Fruit fly (Drosophila melanogaster) whole organism, embryonic: Measurements from ENCODE around the gene CG16964.

ENCODE experiments used
- CG16863 ChIP-seq: fragments of 200-800 bp; sonication (Bioruptor generic); optimal IDR thresholded peaks from 3 replicates; lab custom pipeline; 2016; ENCODE audit warnings: missing biosample characterization, missing genetic modification characterization
- CG32532 ChIP-seq: fragments of 200-800 bp; sonication (Bioruptor generic); IDR thresholded peaks from 2 replicates; pipeline ENCODE4 v1.3.6; 2022; ENCODE audit warnings: missing biosample characterization, missing genetic modification characterization
- Taf1 ChIP-seq: fragments of 200-800 bp; sonication (Bioruptor generic); IDR thresholded peaks from 2 replicates; pipeline ENCODE4 v1.3.6; 2022; ENCODE audit warnings: missing biosample characterization, missing genetic modification characterization
- da ChIP-seq: fragments of 200-800 bp; sonication (Bioruptor generic); optimal IDR thresholded peaks from 2 replicates; lab custom pipeline; 2016; ENCODE audit warnings: missing biosample characterization, missing genetic modification characterization
- gcm ChIP-seq: fragments of 200-800 bp; sonication (Bioruptor generic); optimal IDR thresholded peaks from 2 replicates; lab custom pipeline; 2019; ENCODE audit warnings: missing biosample characterization, mild to moderate bottlenecking, missing genetic modification characterization, moderate library complexity
- z ChIP-seq: fragments of 200-800 bp; sonication (Bioruptor generic); IDR thresholded peaks from 3 replicates; pipeline ENCODE4 v1.3.6; 2022; ENCODE audit warnings: missing biosample characterization, missing genetic modification characterization

DNA sequence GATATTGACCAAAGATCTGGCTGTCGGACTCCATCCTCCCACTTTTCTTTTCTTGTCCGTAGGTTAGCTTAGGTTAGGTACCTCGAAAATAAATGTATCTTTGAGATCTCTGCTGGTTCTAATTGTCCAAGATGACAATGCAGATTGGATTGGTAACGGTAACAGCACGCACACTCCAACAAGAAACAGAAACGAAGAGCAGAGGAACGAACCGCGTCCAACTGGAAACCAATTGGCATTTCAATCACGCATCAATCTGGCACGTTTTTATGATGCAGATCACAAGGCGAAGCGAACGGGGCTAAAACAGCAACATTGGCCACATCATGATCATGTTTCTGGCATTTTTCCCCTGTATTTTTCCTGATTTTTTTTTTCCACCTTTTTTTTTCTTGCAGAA lies 8.1 kb downstream of the CG16964 start:
- TF ChIP-seq CG32532 (GFP tag; lab: Robert Waterston, UW): no peak
- no peak for TF ChIP-seq gcm (GFP tag; lab: Kevin White, UChicago)
- TF ChIP-seq z (GFP tag; lab: Robert Waterston, UW): no peak
- TF ChIP-seq CG16863: no peak
- no peak for TF ChIP-seq Taf1 (GFP tag; lab: Robert Waterston, UW)
- no peak for TF ChIP-seq da (GFP tag; lab: Kevin White, UChicago)
